Fruit fly (Drosophila melanogaster): ENCODE data around the gene Adh.

- TF ChIP-seq usp (GFP tag; optimal IDR thresholded peaks at IDR 0.05) (no peak), dl (GFP tag; optimal IDR thresholded peaks at IDR 0.05; ENCODE audit: insufficient read depth in 1 of 2, partially characterized antibody in 2 of 2) (no peak), Jra (GFP tag; optimal IDR thresholded peaks at IDR 0.05) (no peak), pan (optimal IDR thresholded peaks at IDR 0.05) (no peak), CG32264 (GFP tag; optimal IDR thresholded peaks at IDR 0.05) (no peak), Dif (GFP tag; optimal IDR thresholded peaks at IDR 0.05; ENCODE audit: partially characterized antibody) (no peak), Hr78 (GFP tag; optimal IDR thresholded peaks at IDR 0.05) (no peak), Abd-B (GFP tag; optimal IDR thresholded peaks at IDR 0.05) (no peak), Hnf4 (GFP tag; optimal IDR thresholded peaks at IDR 0.05) (no peak), N (GFP tag; optimal IDR thresholded peaks at IDR 0.05) (no peak), h (GFP tag; optimal IDR thresholded peaks at IDR 0.05) (no peak), ey (GFP tag; optimal IDR thresholded peaks at IDR 0.05) (no peak), br (GFP tag; optimal IDR thresholded peaks at IDR 0.05) (no peak), fru (GFP tag; optimal IDR thresholded peaks at IDR 0.05) (no peak)
Measured at dm6 chr2L:14663147-14663546, 47.8 kb downstream of the Adh start.

Data from whole organism, wandering third instar larva.